Fruit fly (Drosophila melanogaster) whole organism: ENCODE measurements around the gene BBS5.

Source experiments
- CG8478 ChIP-seq: fragments of >200 bp; optimal IDR thresholded peaks from 2 replicates; lab custom pipeline; 2018; ENCODE audit warnings: inconsistent platforms
- Dll ChIP-seq: fragments of >200 bp; optimal IDR thresholded peaks from 2 replicates; lab custom pipeline; 2017
- EcR ChIP-seq, 2 experiments: fragments of >200 bp; optimal IDR thresholded peaks; 2 replicates each; lab custom pipeline; 2017; ENCODE audit warnings: missing biosample characterization in 2 of 2, missing genetic modification characterization in 2 of 2, missing genetic modification reagents in 2 of 2
- pan ChIP-seq: fragments of >200 bp; optimal IDR thresholded peaks from 2 replicates; lab custom pipeline; 2017
- psq ChIP-seq: fragments of >200 bp; optimal IDR thresholded peaks from 2 replicates; lab custom pipeline; 2017
- usp ChIP-seq: fragments of >200 bp; optimal IDR thresholded peaks from 2 replicates; lab custom pipeline; 2017; ENCODE audit warnings: missing biosample characterization, missing genetic modification characterization, mixed read lengths

BBS5 gene

dm6 chr3R:4816018-4816417 lies at the start of gene BBS5:
TSS of gene BBS5 (plus strand) at chr3R:4816318.
- TF ChIP-seq CG8478 (lab: Kevin White, UChicago): no peak

dm6 chr3R:4768711-4769239 lies 47.3 kb upstream of the BBS5 start:
- no peak for TF ChIP-seq EcR (GFP tag; optimal IDR thresholded peaks at IDR 0.05; lab: Kevin White, UChicago)

- no peak for TF ChIP-seq EcR (GFP tag; optimal IDR thresholded peaks at IDR 0.05; lab: Kevin White, UChicago)
- no peak for TF ChIP-seq CG8478 (lab: Kevin White, UChicago)
- TF ChIP-seq psq (lab: Kevin White, UChicago): no peak
- TF ChIP-seq usp (GFP tag; lab: Kevin White, UChicago): no peak
- TF ChIP-seq pan (lab: Kevin White, UChicago): no peak
- TF ChIP-seq Dll (lab: Kevin White, UChicago): no peak
Observed at dm6 chr3R:4771319-4771718, 44.8 kb upstream of the BBS5 start.

- TF ChIP-seq usp (GFP tag; lab: Kevin White, UChicago) (no peak), CG8478 (lab: Kevin White, UChicago) (no peak), pan (lab: Kevin White, UChicago) (no peak), EcR (GFP tag; optimal IDR thresholded peaks at IDR 0.05; lab: Kevin White, UChicago) (no peak)
Observed at dm6 chr3R:4773097-4773496, 43.0 kb upstream of the BBS5 start, which contains the start of gene CG44098. TSS of gene CG44098 (minus strand) at chr3R:4773197.

dm6 chr3R:4774953-4775352 lies 41.2 kb upstream of the BBS5 start, which contains the start of gene CG44088:
TSS of gene CG44088 (minus strand) at chr3R:4775053.
- TF ChIP-seq Dll (lab: Kevin White, UChicago) (no peak), pan (lab: Kevin White, UChicago) (no peak), EcR (GFP tag; optimal IDR thresholded peaks at IDR 0.05; lab: Kevin White, UChicago) (no peak), psq (lab: Kevin White, UChicago) (no peak), CG8478 (lab: Kevin White, UChicago) (no peak), usp (GFP tag; lab: Kevin White, UChicago) (no peak)

- no peak for TF ChIP-seq psq (lab: Kevin White, UChicago)
- no peak for TF ChIP-seq EcR (GFP tag; optimal IDR thresholded peaks at IDR 0.05; lab: Kevin White, UChicago)
- TF ChIP-seq usp (GFP tag; lab: Kevin White, UChicago): no peak
- no peak for TF ChIP-seq pan (lab: Kevin White, UChicago)
- TF ChIP-seq Dll (lab: Kevin White, UChicago): no peak
- TF ChIP-seq CG8478 (lab: Kevin White, UChicago): no peak
Observed at dm6 chr3R:4775371-4775770, 40.7 kb upstream of the BBS5 start.

dm6 chr3R:4780262-4780661 lies 35.9 kb upstream of the BBS5 start, which contains the start of gene CG14655:
TSS of gene CG14655 (minus strand) at chr3R:4780302.
- TF ChIP-seq CG8478 (lab: Kevin White, UChicago) (no peak), psq (lab: Kevin White, UChicago) (no peak), EcR (GFP tag; optimal IDR thresholded peaks at IDR 0.05; lab: Kevin White, UChicago) (no peak), usp (GFP tag; lab: Kevin White, UChicago) (no peak), Dll (lab: Kevin White, UChicago) (no peak)

dm6 chr3R:4780721-4781120 lies 35.4 kb upstream of the BBS5 start:
- TF ChIP-seq CG8478 (lab: Kevin White, UChicago) (no peak), usp (GFP tag; lab: Kevin White, UChicago) (no peak), EcR (GFP tag; optimal IDR thresholded peaks at IDR 0.05; lab: Kevin White, UChicago) (no peak), psq (lab: Kevin White, UChicago) (no peak), Dll (lab: Kevin White, UChicago) (no peak), pan (lab: Kevin White, UChicago) (no peak)

- no peak for TF ChIP-seq Dll (lab: Kevin White, UChicago)
- TF ChIP-seq usp (GFP tag; lab: Kevin White, UChicago): no peak
Observed at dm6 chr3R:4784622-4785021, 31.5 kb upstream of the BBS5 start, which contains the start of gene Ccdc39. TSS of gene Ccdc39 (minus strand) at chr3R:4784722.

dm6 chr3R:4797585-4797984 lies 18.5 kb upstream of the BBS5 start:
- TF ChIP-seq Dll (lab: Kevin White, UChicago): no peak
- TF ChIP-seq psq (lab: Kevin White, UChicago): no peak
- TF ChIP-seq pan (lab: Kevin White, UChicago): no peak
- no peak for TF ChIP-seq EcR (GFP tag; optimal IDR thresholded peaks at IDR 0.05; lab: Kevin White, UChicago)
- TF ChIP-seq usp (GFP tag; lab: Kevin White, UChicago): no peak
- no peak for TF ChIP-seq CG8478 (lab: Kevin White, UChicago)

dm6 chr3R:4798025-4798424 lies 18.1 kb upstream of the BBS5 start:
- no peak for TF ChIP-seq psq (lab: Kevin White, UChicago)
- no peak for TF ChIP-seq pan (lab: Kevin White, UChicago)
- no peak for TF ChIP-seq Dll (lab: Kevin White, UChicago)
- TF ChIP-seq CG8478 (lab: Kevin White, UChicago): no peak
- TF ChIP-seq usp (GFP tag; lab: Kevin White, UChicago): no peak
- TF ChIP-seq EcR (GFP tag; optimal IDR thresholded peaks at IDR 0.05; lab: Kevin White, UChicago): no peak

dm6 chr3R:4804126-4804649 lies 11.9 kb upstream of the BBS5 start:
- TF ChIP-seq pan (lab: Kevin White, UChicago): no peak
- no peak for TF ChIP-seq usp (GFP tag; lab: Kevin White, UChicago)
- TF ChIP-seq Dll (lab: Kevin White, UChicago): no peak
- TF ChIP-seq CG8478 (lab: Kevin White, UChicago): no peak
- no peak for TF ChIP-seq psq (lab: Kevin White, UChicago)
- TF ChIP-seq EcR (GFP tag; optimal IDR thresholded peaks at IDR 0.05; lab: Kevin White, UChicago): no peak
